Fruit fly (Drosophila melanogaster) whole organism, embryonic: ENCODE data around the gene CG5781.

Source experiments
- Awh ChIP-seq: fragments of 200-800 bp; sonication (Bioruptor generic); IDR thresholded peaks from 2 replicates; pipeline ENCODE4, ENCODE4 v1.3.6; 2022; ENCODE audit warnings: missing biosample characterization, missing genetic modification characterization
- CG10543 ChIP-seq: fragments of 200-800 bp; sonication (Bioruptor generic); optimal IDR thresholded peaks from 3 replicates; lab custom pipeline; 2017; ENCODE audit warnings: missing biosample characterization, mild to moderate bottlenecking, missing genetic modification characterization, moderate library complexity
- CG12071 ChIP-seq: fragments of 200-800 bp; sonication (Bioruptor generic); optimal IDR thresholded peaks from 3 replicates; lab custom pipeline; 2018; ENCODE audit warnings: missing biosample characterization, mild to moderate bottlenecking, missing genetic modification characterization
- CG12219 ChIP-seq: fragments of 200-800 bp; sonication (Bioruptor generic); optimal IDR thresholded peaks from 3 replicates; lab custom pipeline; 2018; ENCODE audit warnings: missing biosample characterization, mild to moderate bottlenecking, missing genetic modification characterization
- CG13287 ChIP-seq: fragments of 200-800 bp; sonication (Bioruptor generic); IDR thresholded peaks from 2 replicates; pipeline ENCODE4 v1.3.6; 2022; ENCODE audit warnings: missing biosample characterization, missing genetic modification characterization; ENCODE audit not compliant: partially characterized antibody
- CG14667 ChIP-seq: fragments of 200-800 bp; sonication (Bioruptor generic); IDR thresholded peaks from 2 replicates; pipeline ENCODE4 v1.3.6; 2022; ENCODE audit warnings: missing biosample characterization, missing genetic modification characterization
- CG15479 ChIP-seq: fragments of 200-800 bp; sonication (Bioruptor generic); optimal IDR thresholded peaks from 3 replicates; lab custom pipeline; 2019; ENCODE audit warnings: missing biosample characterization, mild to moderate bottlenecking, missing genetic modification characterization, moderate library complexity
- CG1647 ChIP-seq: fragments of 200-800 bp; sonication (Bioruptor generic); optimal IDR thresholded peaks from 3 replicates; lab custom pipeline; 2016; ENCODE audit warnings: missing biosample characterization, missing genetic modification characterization
- CG17328 ChIP-seq: fragments of 200-800 bp; sonication (Bioruptor generic); IDR thresholded peaks from 2 replicates; pipeline ENCODE4 v1.3.6; 2022; ENCODE audit warnings: missing biosample characterization, missing genetic modification characterization
- CG17359 ChIP-seq: fragments of 200-800 bp; sonication (Bioruptor generic); optimal IDR thresholded peaks from 3 replicates; lab custom pipeline; 2018; ENCODE audit warnings: missing biosample characterization, mild to moderate bottlenecking, missing genetic modification characterization, moderate library complexity
- CG17385 ChIP-seq: fragments of 200-800 bp; sonication (Bioruptor generic); optimal IDR thresholded peaks from 3 replicates; lab custom pipeline; 2018; ENCODE audit warnings: missing biosample characterization, mild to moderate bottlenecking, missing genetic modification characterization
- CG17829 ChIP-seq: fragments of 200-800 bp; optimal IDR thresholded peaks from 2 replicates; lab custom pipeline; 2019; ENCODE audit warnings: missing biosample characterization, mild to moderate bottlenecking, missing genetic modification characterization, moderate library complexity
- CG2202 ChIP-seq: fragments of 200-800 bp; sonication (Bioruptor generic); optimal IDR thresholded peaks from 2 replicates; lab custom pipeline; 2018; ENCODE audit warnings: missing biosample characterization, mild to moderate bottlenecking, missing genetic modification characterization
- CG2712 ChIP-seq: fragments of 200-800 bp; optimal IDR thresholded peaks from 3 replicates; lab custom pipeline; 2019; ENCODE audit warnings: missing biosample characterization, mild to moderate bottlenecking, missing genetic modification characterization, moderate library complexity
- CG31441 ChIP-seq: fragments of 200-800 bp; sonication (Bioruptor generic); IDR thresholded peaks from 2 replicates; pipeline ENCODE4 v1.3.6; 2022; ENCODE audit warnings: missing biosample characterization, missing genetic modification characterization
- CG4854 ChIP-seq: fragments of 200-800 bp; sonication (Bioruptor generic); optimal IDR thresholded peaks from 2 replicates; lab custom pipeline; 2016; ENCODE audit warnings: missing biosample characterization, missing genetic modification characterization, inconsistent platforms
- CG6654 ChIP-seq: fragments of 200-800 bp; sonication (Bioruptor generic); optimal IDR thresholded peaks from 2 replicates; lab custom pipeline; 2017; ENCODE audit warnings: missing biosample characterization, mild to moderate bottlenecking, missing genetic modification characterization
- CG7839 ChIP-seq: fragments of 200-800 bp; sonication (Bioruptor generic); optimal IDR thresholded peaks from 3 replicates; lab custom pipeline; 2018; ENCODE audit warnings: missing biosample characterization, mild to moderate bottlenecking, missing genetic modification characterization, moderate library complexity
- CG7987 ChIP-seq: fragments of 200-800 bp; sonication (Bioruptor generic); optimal IDR thresholded peaks from 2 replicates; lab custom pipeline; 2018; ENCODE audit warnings: missing biosample characterization, mild to moderate bottlenecking, missing genetic modification characterization, moderate library complexity
- CG8290 ChIP-seq, 3 experiments: fragments of 200-800 bp; sonication (Bioruptor generic); optimal IDR thresholded peaks; 2 replicates each; lab custom pipeline; 2016 to 2019; ENCODE audit warnings: missing biosample characterization in 3 of 3, missing genetic modification characterization in 3 of 3, mild to moderate bottlenecking in 2 of 3, moderate library complexity in 1 of 3
- CTCF ChIP-seq: fragments of 200-800 bp; sonication (Bioruptor generic); optimal IDR thresholded peaks from 2 replicates; lab custom pipeline; 2017; ENCODE audit warnings: missing biosample characterization, mild to moderate bottlenecking, missing genetic modification characterization, moderate library complexity
- CrebB ChIP-seq: fragments of 200-800 bp; sonication (Bioruptor generic); optimal IDR thresholded peaks from 3 replicates; lab custom pipeline; 2018; ENCODE audit warnings: missing biosample characterization, mild to moderate bottlenecking, missing genetic modification characterization
- E2f1 ChIP-seq: fragments of 200-800 bp; sonication (Bioruptor generic); IDR thresholded peaks from 2 replicates; pipeline ENCODE4 v1.3.6; 2022; ENCODE audit warnings: missing biosample characterization, missing genetic modification characterization
- HLH54F ChIP-seq: fragments of 200-800 bp; sonication (Bioruptor generic); optimal IDR thresholded peaks from 3 replicates; lab custom pipeline; 2016; ENCODE audit warnings: missing biosample characterization, missing genetic modification characterization
- Kr ChIP-seq: fragments of 200-800 bp; sonication (Bioruptor generic); optimal IDR thresholded peaks from 2 replicates; lab custom pipeline; 2017; ENCODE audit warnings: missing biosample characterization, mild to moderate bottlenecking, missing genetic modification characterization
- Neu2 ChIP-seq: fragments of 200-800 bp; sonication (Bioruptor generic); optimal IDR thresholded peaks from 3 replicates; lab custom pipeline; 2016; ENCODE audit warnings: missing biosample characterization, missing genetic modification characterization, borderline replicate concordance
- PHDP ChIP-seq: fragments of 200-800 bp; sonication (Bioruptor generic); optimal IDR thresholded peaks from 3 replicates; lab custom pipeline; 2018; ENCODE audit warnings: missing biosample characterization, mild to moderate bottlenecking, missing genetic modification characterization, moderate library complexity
- Ravus ChIP-seq: fragments of 200-800 bp; sonication (Bioruptor generic); IDR thresholded peaks from 2 replicates; pipeline ENCODE4 v1.3.6; 2022; ENCODE audit warnings: missing biosample characterization, missing genetic modification characterization
- abd-A ChIP-seq: fragments of 200-800 bp; sonication (Bioruptor generic); optimal IDR thresholded peaks from 3 replicates; lab custom pipeline; 2019; ENCODE audit warnings: missing biosample characterization, mild to moderate bottlenecking, missing genetic modification characterization, moderate library complexity
- crc ChIP-seq: fragments of 200-800 bp; sonication (Bioruptor generic); optimal IDR thresholded peaks from 2 replicates; lab custom pipeline; 2016; ENCODE audit warnings: missing biosample characterization, missing genetic modification characterization
- da ChIP-seq: fragments of 200-800 bp; sonication (Bioruptor generic); optimal IDR thresholded peaks from 2 replicates; lab custom pipeline; 2016; ENCODE audit warnings: missing biosample characterization, missing genetic modification characterization
- dati ChIP-seq: fragments of 200-800 bp; sonication (Bioruptor generic); IDR thresholded peaks from 2 replicates; pipeline ENCODE4 v1.3.6; 2022; ENCODE audit warnings: missing biosample characterization, missing genetic modification characterization
- dmrt11E ChIP-seq: fragments of 200-800 bp; sonication (Bioruptor generic); optimal IDR thresholded peaks from 3 replicates; lab custom pipeline; 2018; ENCODE audit warnings: missing biosample characterization, mild to moderate bottlenecking, missing genetic modification characterization, moderate library complexity
- en ChIP-seq: fragments of 200-800 bp; sonication (Bioruptor generic); optimal IDR thresholded peaks from 2 replicates; lab custom pipeline; 2016; ENCODE audit warnings: missing biosample characterization, missing genetic modification characterization
- fd96Cb ChIP-seq: fragments of 200-800 bp; sonication (Bioruptor generic); optimal IDR thresholded peaks from 2 replicates; lab custom pipeline; 2018; ENCODE audit warnings: missing biosample characterization, mild to moderate bottlenecking, missing genetic modification characterization, moderate library complexity
- grau ChIP-seq: fragments of 200-800 bp; optimal IDR thresholded peaks from 3 replicates; lab custom pipeline; 2019; ENCODE audit warnings: missing biosample characterization, mild to moderate bottlenecking, missing genetic modification characterization, moderate library complexity
- hbn ChIP-seq: fragments of 200-800 bp; sonication (Bioruptor generic); IDR thresholded peaks from 2 replicates; pipeline ENCODE4 v1.3.6; 2022; ENCODE audit warnings: missing biosample characterization, missing genetic modification characterization; ENCODE audit not compliant: partially characterized antibody
- lilli ChIP-seq: fragments of 200-800 bp; sonication (Bioruptor generic); optimal IDR thresholded peaks from 3 replicates; lab custom pipeline; 2016; ENCODE audit warnings: missing biosample characterization, missing genetic modification characterization
- mld ChIP-seq: fragments of 200-800 bp; sonication (Bioruptor generic); IDR thresholded peaks from 3 replicates; pipeline ENCODE4 v1.3.6; 2022; ENCODE audit warnings: missing biosample characterization, missing genetic modification characterization; ENCODE audit not compliant: partially characterized antibody
- nmo ChIP-seq: fragments of 200-800 bp; sonication (Bioruptor generic); optimal IDR thresholded peaks from 2 replicates; lab custom pipeline; 2018; ENCODE audit warnings: missing biosample characterization, mild to moderate bottlenecking, missing genetic modification characterization, moderate library complexity
- pho ChIP-seq: fragments of 200-800 bp; sonication (Bioruptor generic); optimal IDR thresholded peaks from 2 replicates; lab custom pipeline; 2016; ENCODE audit warnings: missing biosample characterization, missing genetic modification characterization
- ro ChIP-seq: fragments of 200-800 bp; sonication (Bioruptor generic); IDR thresholded peaks from 2 replicates; pipeline ENCODE4 v1.3.6; 2022; ENCODE audit warnings: missing biosample characterization, missing genetic modification characterization
- sc ChIP-seq, 3 experiments: fragments of >200 bp in 2 of 3; fragments of 200-800 bp in 1 of 3; sonication (Bioruptor generic) in 1 of 3; optimal IDR thresholded peaks; 2 replicates in 2 of 3; 3 replicates in 1 of 3; lab custom pipeline; 2017; ENCODE audit warnings: mild to moderate bottlenecking in 1 of 3, missing biosample characterization in 1 of 3, missing genetic modification characterization in 1 of 3, missing genetic modification reagents in 1 of 3
- sob ChIP-seq: fragments of 200-800 bp; sonication (Bioruptor generic); IDR thresholded peaks from 2 replicates; pipeline ENCODE4 v1.3.6; 2022; ENCODE audit warnings: missing biosample characterization, missing genetic modification characterization
- stwl ChIP-seq: fragments of 200-800 bp; sonication (Bioruptor generic); optimal IDR thresholded peaks from 3 replicates; lab custom pipeline; 2018; ENCODE audit warnings: missing biosample characterization, mild to moderate bottlenecking, missing genetic modification characterization, moderate library complexity
- tin ChIP-seq: fragments of 200-800 bp; sonication (Bioruptor generic); optimal IDR thresholded peaks from 3 replicates; lab custom pipeline; 2016; ENCODE audit warnings: missing biosample characterization, missing genetic modification characterization
- usp ChIP-seq: fragments of >200 bp; optimal IDR thresholded peaks from 2 replicates; lab custom pipeline; 2017; ENCODE audit warnings: missing biosample characterization, missing genetic modification characterization
- wek ChIP-seq: fragments of 200-800 bp; sonication (Bioruptor generic); optimal IDR thresholded peaks from 3 replicates; lab custom pipeline; 2018; ENCODE audit warnings: missing biosample characterization, mild to moderate bottlenecking, missing genetic modification characterization, moderate library complexity

Gene CG5781

DNA sequence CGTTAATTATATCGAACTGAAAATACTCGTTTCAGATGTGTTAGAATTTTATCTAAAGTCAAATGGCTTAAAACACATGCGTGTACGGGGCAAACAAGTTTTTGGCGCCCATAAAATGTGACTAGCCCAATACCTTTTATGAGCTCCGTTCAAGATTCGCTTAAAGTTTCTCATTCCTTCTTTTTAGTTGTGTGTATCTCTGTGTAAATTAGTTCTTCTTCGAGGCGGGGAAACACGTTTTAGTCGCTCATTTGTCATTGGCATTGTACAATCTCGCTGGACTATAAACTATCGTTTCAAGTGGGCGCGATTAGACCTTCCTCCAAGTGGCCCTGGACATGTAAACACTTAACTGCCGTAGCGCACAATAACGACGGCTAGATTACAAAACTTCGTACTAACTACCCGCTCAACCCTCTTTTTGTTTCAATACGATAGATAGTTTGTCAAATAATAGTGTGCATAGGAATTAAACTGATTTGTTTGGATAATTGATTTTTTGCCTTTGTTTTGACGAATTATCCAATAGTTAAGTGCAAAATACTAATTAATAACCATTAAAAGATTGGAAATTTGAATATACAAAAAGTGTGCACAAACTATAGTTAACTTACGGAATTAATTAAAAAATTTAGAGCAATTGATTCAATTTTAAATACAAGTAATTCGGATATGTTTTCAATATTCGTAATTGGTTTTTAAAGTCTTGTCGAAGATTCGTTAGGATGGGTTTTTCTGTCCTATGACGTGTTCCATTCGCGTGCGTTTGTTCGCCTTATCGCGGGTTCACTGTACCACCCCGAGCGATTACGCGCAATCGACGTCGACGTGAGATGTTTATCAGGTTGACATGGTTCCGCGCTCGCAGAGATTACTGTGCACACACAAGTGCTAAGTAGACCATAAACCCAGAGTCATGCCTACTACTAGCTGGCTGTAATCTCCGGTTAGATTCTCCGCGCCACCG, 23.6 kb upstream of the CG5781 start (continued):
- TF ChIP-seq CrebB (tag; lab: Kevin White, UChicago) (no peak), nmo (GFP tag; lab: Kevin White, UChicago) (peak; percentile 65), CG17328 (GFP tag; lab: Robert Waterston, UW) (no peak), hbn (GFP tag; lab: Robert Waterston, UW) (no peak), dati (no peak), CG17359 (tag; lab: Kevin White, UChicago) (peak; percentile 62), CG15479 (GFP tag; lab: Kevin White, UChicago) (no peak), Awh (GFP tag; lab: Robert Waterston, UW) (no peak; the same call in 1 of the 2 replicates), mld (GFP tag; lab: Robert Waterston, UW) (no peak), Ravus (GFP tag; lab: Robert Waterston, UW) (no peak; the same call in 1 of the 2 replicates), grau (tag; lab: Kevin White, UChicago) (peak; percentile 96), CTCF (GFP tag; lab: Kevin White, UChicago) (no peak), crc (GFP tag; lab: Kevin White, UChicago) (peak; percentile 15), CG13287 (no peak), en (GFP tag; lab: Kevin White, UChicago) (no peak), E2f1 (GFP tag; lab: Robert Waterston, UW) (peak; percentile 32; the same call in 1 of the 2 replicates), pho (peak; percentile 21), CG4854 (GFP tag; lab: Kevin White, UChicago) (no peak), CG10543 (GFP tag; lab: Kevin White, UChicago) (peak; percentile 53), fd96Cb (tag; lab: Kevin White, UChicago) (no peak), dmrt11E (tag; lab: Kevin White, UChicago) (no peak), abd-A (tag; lab: Kevin White, UChicago) (peak; percentile 75), CG2712 (tag; lab: Kevin White, UChicago) (peak; percentile 65), wek (GFP tag; lab: Kevin White, UChicago) (no peak), CG1647 (no peak), HLH54F (GFP tag; lab: Kevin White, UChicago) (peak; percentile 27), CG31441 (GFP tag; lab: Robert Waterston, UW) (peak; percentile 64), ro (GFP tag; lab: Robert Waterston, UW) (no peak), CG7987 (GFP tag; lab: Kevin White, UChicago) (peak; percentile 30), CG17385 (GFP tag; lab: Kevin White, UChicago) (no peak), Kr (GFP tag; lab: Kevin White, UChicago) (no peak), sob (GFP tag; lab: Robert Waterston, UW) (peak; percentile 60), CG6654 (GFP tag; lab: Kevin White, UChicago) (no peak), PHDP (peak; percentile 39), CG17829 (peak; percentile 50), lilli (GFP tag; lab: Kevin White, UChicago) (peak; percentile 61), CG14667 (peak; percentile 23; the same call in 1 of the 2 replicates), usp (GFP tag; lab: Kevin White, UChicago) (no peak), tin (GFP tag; lab: Kevin White, UChicago) (peak; percentile 16), CG2202 (no peak), sc (optimal IDR thresholded peaks at IDR 0.05; lab: Kevin White, UChicago) (no peak), sc (GFP tag; optimal IDR thresholded peaks at IDR 0.05; lab: Kevin White, UChicago) (no peak), CG12071 (GFP tag; lab: Kevin White, UChicago) (no peak), CG8290 (GFP tag; optimal IDR thresholded peaks at IDR 0.05; lab: Kevin White, UChicago) (no peak), CG8290 (tag; optimal IDR thresholded peaks at IDR 0.05; lab: Kevin White, UChicago) (peak in 1 of 2 experiments; percentile 56), da (no peak), stwl (no peak), CG7839 (tag; lab: Kevin White, UChicago) (peak; percentile 69), Neu2 (no peak), CG12219 (no peak)
